Fruit fly (Drosophila melanogaster): Measurements from ENCODE around the gene Ndc80.

- no peak for TF ChIP-seq CG8478 (optimal IDR thresholded peaks at IDR 0.05)
- TF ChIP-seq CTCF (optimal IDR thresholded peaks at IDR 0.05) = no peak
Measured at dm6 chrX:13635000-13635368, 23.1 kb upstream of the Ndc80 start.

All from S2 (cell line).